Worm (Caenorhabditis elegans): ENCODE measurements around the gene nspg-7.1.

Gene nspg-7.1

DNA sequence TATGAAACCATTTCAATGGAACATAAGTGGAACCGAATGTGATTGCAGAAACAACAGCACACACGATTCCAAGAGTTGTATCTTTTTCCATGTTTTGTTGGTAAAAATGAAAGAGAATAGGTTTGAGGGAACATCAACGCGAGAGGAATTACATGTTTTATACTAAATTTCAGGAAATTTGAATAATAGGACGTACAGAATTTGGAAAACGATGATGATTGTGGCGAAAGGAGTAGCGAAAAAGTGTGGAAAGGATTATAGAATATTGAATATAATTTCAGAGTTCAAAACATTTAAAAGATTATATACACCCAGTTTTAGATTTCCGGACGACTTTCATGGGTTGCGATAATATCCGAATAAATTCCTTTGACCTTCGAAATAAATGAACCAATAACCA is 21.7 kb downstream of the nspg-7.1 start, which contains the start of gene F49C12.6:
Gene F49C12.6, minus strand, starts transcription at position 101 of the 400 bp plus-strand sequence.
- no peak for TF ChIP-seq mep-1 (tag; optimal IDR thresholded peaks at IDR 0.05)
- no peak for TF ChIP-seq lir-3 (tag; optimal IDR thresholded peaks at IDR 0.05)
- no peak for TF ChIP-seq T26A8.4 (GFP tag; IDR thresholded peaks at IDR 0.05)
- TF ChIP-seq hlh-30 (tag; optimal IDR thresholded peaks at IDR 0.05; ENCODE audit: insufficient read depth) = no peak
- no peak for TF ChIP-seq F26F4.8 (GFP tag; conservative IDR thresholded peaks at IDR 0.05)
- TF ChIP-seq nhr-102 (tag; optimal IDR thresholded peaks at IDR 0.05) = no peak

- no peak for TF ChIP-seq ceh-44 (GFP tag; IDR thresholded peaks at IDR 0.05)
- TF ChIP-seq madf-5 (GFP tag; IDR thresholded peaks at IDR 0.05) = no peak
- no peak for TF ChIP-seq dmd-8 (GFP tag; IDR thresholded peaks at IDR 0.05)
- TF ChIP-seq jun-1 (tag; optimal IDR thresholded peaks at IDR 0.05) = no peak
- no peak for TF ChIP-seq aly-2 (tag; optimal IDR thresholded peaks at IDR 0.05)
- no peak for TF ChIP-seq snpc-1.2 (GFP tag; IDR thresholded peaks at IDR 0.05)
- no peak for TF ChIP-seq T26A8.4 (GFP tag; IDR thresholded peaks at IDR 0.05)
- no peak for TF ChIP-seq cey-2 (tag; optimal IDR thresholded peaks at IDR 0.05; ENCODE audit: borderline replicate concordance, insufficient read depth)
- no peak for TF ChIP-seq vab-7 (GFP tag; IDR thresholded peaks at IDR 0.05)
- TF ChIP-seq ama-1 (optimal IDR thresholded peaks at IDR 0.05) = no peak
- no peak for TF ChIP-seq ceh-20 (GFP tag; IDR thresholded peaks at IDR 0.05)
- no peak for TF ChIP-seq unc-39 (tag; optimal IDR thresholded peaks at IDR 0.05)
- TF ChIP-seq snpc-4 (tag; optimal IDR thresholded peaks at IDR 0.05) = no peak
- no peak for TF ChIP-seq Y48G9A.11 (GFP tag; IDR thresholded peaks at IDR 0.05)
- no peak for TF ChIP-seq fos-1 (tag; optimal IDR thresholded peaks at IDR 0.05)
- no peak for TF ChIP-seq nhr-41 (GFP tag; IDR thresholded peaks at IDR 0.05)
- no peak for TF ChIP-seq unc-62 (GFP tag; optimal IDR thresholded peaks at IDR 0.05 in 1 of 2)
- TF ChIP-seq unc-62 (tag; optimal IDR thresholded peaks at IDR 0.05) = no peak
These were observed 26.0 kb downstream of the nspg-7.1 start, which contains the start of gene F49C12.5 for ce11 chrIV:9304617-9305016. Gene F49C12.5 (plus strand): TSS chrIV:9304917.

DNA sequence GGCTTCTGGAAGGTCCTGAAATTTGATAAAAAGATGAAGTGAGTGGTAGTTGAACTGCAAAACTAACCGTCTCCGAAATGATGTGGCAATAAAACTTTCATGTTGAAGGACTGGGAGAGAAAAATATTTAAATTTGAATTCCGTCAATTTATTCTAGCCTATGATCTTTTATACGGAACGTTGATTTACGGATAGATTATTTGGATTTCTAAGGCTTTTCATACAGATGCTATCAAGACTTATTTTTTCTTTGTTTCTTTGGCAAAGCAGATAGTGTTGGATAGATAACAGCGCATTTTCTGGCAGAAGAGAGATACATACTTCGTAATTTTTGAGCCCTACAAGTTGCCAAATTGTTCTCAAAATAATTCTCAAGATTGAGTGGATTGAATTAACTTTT is 26.7 kb downstream of the nspg-7.1 start, which contains the start of gene F49C12.4:
Gene F49C12.4, minus strand, starts transcription at position 101 of the 400 bp plus-strand sequence.
- TF ChIP-seq egl-27 (tag; optimal IDR thresholded peaks at IDR 0.05) = no peak
- TF ChIP-seq daf-8 (GFP tag; IDR thresholded peaks at IDR 0.05) = no peak
- no peak for TF ChIP-seq nhr-41 (GFP tag; IDR thresholded peaks at IDR 0.05)
- TF ChIP-seq nhr-6 (tag; optimal IDR thresholded peaks at IDR 0.05) = no peak
- TF ChIP-seq vab-7 (GFP tag; IDR thresholded peaks at IDR 0.05) = no peak
- no peak for TF ChIP-seq php-3 (GFP tag; IDR thresholded peaks at IDR 0.05)
- no peak for TF ChIP-seq lin-38 (GFP tag; IDR thresholded peaks at IDR 0.05)
- TF ChIP-seq mdl-1 (tag; optimal IDR thresholded peaks at IDR 0.05) = no peak
- TF ChIP-seq hlh-11 (tag; optimal IDR thresholded peaks at IDR 0.05) = no peak
- TF ChIP-seq nhr-28 (tag; optimal IDR thresholded peaks at IDR 0.05) = no peak
- no peak for TF ChIP-seq mes-2 (tag; optimal IDR thresholded peaks at IDR 0.05; ENCODE audit: poor library complexity, severe bottlenecking)

DNA sequence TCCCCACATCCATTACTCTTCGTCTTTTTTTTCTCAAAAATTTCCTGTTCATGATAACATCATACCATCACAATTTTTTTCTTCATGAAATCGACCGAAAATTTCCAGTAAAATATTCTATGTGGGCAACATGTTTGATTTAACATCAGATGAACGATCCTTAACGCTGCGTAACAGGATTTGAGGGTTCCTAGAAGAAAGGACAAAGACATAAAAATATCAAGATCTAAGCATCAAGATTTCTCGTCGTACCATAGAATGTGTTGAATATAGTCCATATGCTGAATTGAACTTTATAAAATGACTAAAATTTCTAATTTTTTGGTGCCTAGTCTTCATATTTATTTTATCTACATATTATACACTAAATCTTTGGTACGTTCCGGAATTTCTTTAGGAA is 30.5 kb downstream of the nspg-7.1 start, which contains the start of gene F49C12.3:
Gene F49C12.3, plus strand, starts transcription at position 301 of the 400 bp plus-strand sequence.
- TF ChIP-seq lin-1 (GFP tag; IDR thresholded peaks at IDR 0.05) = no peak
- TF ChIP-seq nhr-25 (tag; optimal IDR thresholded peaks at IDR 0.05; ENCODE audit: borderline replicate concordance, insufficient read depth) = no peak
- no peak for TF ChIP-seq aly-2 (tag; optimal IDR thresholded peaks at IDR 0.05)

DNA sequence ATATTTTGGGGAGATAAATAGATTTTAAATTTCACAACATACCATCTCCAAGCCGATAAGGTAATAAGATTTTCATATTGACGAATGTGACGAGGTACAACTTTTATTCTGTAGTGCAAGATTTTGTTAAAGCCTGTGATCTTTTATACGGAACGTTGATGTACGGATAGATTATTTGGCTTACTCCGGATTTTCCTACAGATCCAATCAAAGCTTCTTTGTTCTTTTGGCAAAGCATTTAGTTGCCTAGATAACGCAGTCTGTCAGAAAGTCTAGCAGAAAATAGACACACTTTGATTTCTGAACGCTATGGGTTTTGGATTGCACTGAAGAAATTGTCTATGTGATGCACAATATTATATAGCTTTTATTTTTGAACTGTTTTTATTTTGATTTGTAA is 31.5 kb downstream of the nspg-7.1 start, which contains the start of gene F49C12.2:
Gene F49C12.2, minus strand, starts transcription at position 101 of the 400 bp plus-strand sequence.
- no peak for TF ChIP-seq daf-8 (GFP tag; IDR thresholded peaks at IDR 0.05)
- no peak for TF ChIP-seq ctbp-1 (GFP tag; IDR thresholded peaks at IDR 0.05)
- TF ChIP-seq madf-5 (GFP tag; IDR thresholded peaks at IDR 0.05) = no peak
- TF ChIP-seq ceh-44 (GFP tag; IDR thresholded peaks at IDR 0.05) = no peak
- TF ChIP-seq mdl-1 (tag; optimal IDR thresholded peaks at IDR 0.05) = no peak
- TF ChIP-seq zip-11 (GFP tag; IDR thresholded peaks at IDR 0.05) = no peak
